Worm (Caenorhabditis elegans) whole organism, young adult: ENCODE measurements around the gene zyg-9.
"Not testable (repeated sequence)": the region's sequence is repeated elsewhere in the genome, so short reads cannot be mapped to it uniquely, and the experiment has no call there.

Experiments
- B0035.1 ChIP-seq: sonication (generic microtip); optimal IDR thresholded peaks from 2 replicates; lab custom pipeline; 2016; ENCODE audit warnings: missing genetic modification characterization, mild to moderate bottlenecking, missing compliant biosample characterization, missing genotype, missing genetic modification reagents
- B0336.3 ChIP-seq: fragments of 200-800 bp; sonication (Bioruptor generic); IDR thresholded peaks from 2 replicates; pipeline ENCODE4 v1.3.6; 2022; ENCODE audit warnings: missing genetic modification characterization, missing compliant biosample characterization
- F37B4.10 ChIP-seq: fragments of 200-800 bp; sonication (Bioruptor generic); IDR thresholded peaks from 2 replicates; pipeline ENCODE4 v1.3.6; 2022; ENCODE audit warnings: missing genetic modification characterization, missing compliant biosample characterization
- F39B2.1 ChIP-seq: fragments of 200-800 bp; sonication (Bioruptor generic); IDR thresholded peaks from 2 replicates; pipeline ENCODE4 v1.3.6; 2022; ENCODE audit warnings: missing genetic modification reagents, missing genetic modification characterization, missing compliant biosample characterization
- T07F8.4 ChIP-seq: sonication (generic microtip); optimal IDR thresholded peaks from 2 replicates; lab custom pipeline; 2016; ENCODE audit warnings: mild to moderate bottlenecking, missing genetic modification characterization, moderate library complexity, missing compliant biosample characterization
- T26A5.8 ChIP-seq: sonication (generic microtip); optimal IDR thresholded peaks from 2 replicates; lab custom pipeline; 2016; ENCODE audit warnings: missing genetic modification characterization, missing compliant biosample characterization
- Y53F4B.3 ChIP-seq: fragments of 200-800 bp; sonication (Bioruptor generic); IDR thresholded peaks from 2 replicates; pipeline ENCODE4 v1.3.6; 2022; ENCODE audit warnings: missing genetic modification reagents, missing genetic modification characterization, missing compliant biosample characterization
- Y67H2A.10 ChIP-seq: fragments of 200-800 bp; sonication (Bioruptor generic); conservative IDR thresholded peaks from 2 replicates; pipeline ENCODE4 v1.3.6; 2022; ENCODE audit warnings: missing genetic modification reagents, missing genetic modification characterization, missing compliant biosample characterization
- Y95B8A.8 ChIP-seq: fragments of 200-800 bp; sonication (Bioruptor generic); IDR thresholded peaks from 2 replicates; pipeline ENCODE4 v1.3.6; 2022; ENCODE audit warnings: missing genetic modification reagents, missing genetic modification characterization, missing compliant biosample characterization
- ama-1 ChIP-seq, 3 experiments: fragments of 150-350 bp in 1 of 3; sonication (generic microtip) in 2 of 3; optimal IDR thresholded peaks; 2 replicates each; lab custom pipeline; 2014 to 2018; ENCODE audit warnings: missing biosample characterization in 2 of 3, missing genetic modification characterization in 2 of 3, missing genetic modification reagents in 2 of 3
- aptf-2 ChIP-seq: fragments of 200-800 bp; sonication (Bioruptor generic); conservative IDR thresholded peaks from 2 replicates; pipeline ENCODE4 v1.3.6; 2022; ENCODE audit warnings: missing genetic modification reagents, missing genetic modification characterization, missing compliant biosample characterization
- aptf-3 ChIP-seq: fragments of 200-800 bp; sonication (Bioruptor generic); IDR thresholded peaks from 2 replicates; pipeline ENCODE4 v1.3.6; 2022; ENCODE audit warnings: missing genetic modification characterization, missing compliant biosample characterization
- attf-6 ChIP-seq: fragments of 200-800 bp; sonication (Bioruptor generic); IDR thresholded peaks from 2 replicates; pipeline ENCODE4 v1.3.6; 2022; ENCODE audit warnings: missing genetic modification reagents, missing genetic modification characterization, missing compliant biosample characterization
- cebp-1 ChIP-seq, 2 experiments: fragments of 200-800 bp in 1 of 2; sonication (Bioruptor generic) in 1 of 2; sonication (generic microtip) in 1 of 2; IDR thresholded peaks in 1 of 2; optimal IDR thresholded peaks in 1 of 2; 2 replicates each; pipeline versions ENCODE4 v1.3.6 to Lab custom; 2017 to 2022; ENCODE audit warnings: missing compliant biosample characterization in 2 of 2, missing genetic modification characterization in 2 of 2, mild to moderate bottlenecking in 1 of 2, missing genetic modification reagents in 1 of 2, moderate library complexity in 1 of 2
- ceh-100 ChIP-seq: fragments of 200-800 bp; sonication (Bioruptor generic); IDR thresholded peaks from 2 replicates; pipeline ENCODE4 v1.3.6; 2022; ENCODE audit warnings: missing genetic modification reagents, missing genetic modification characterization, missing compliant biosample characterization
- ceh-40 ChIP-seq: fragments of 200-800 bp; sonication (Bioruptor generic); IDR thresholded peaks from 2 replicates; pipeline ENCODE4 v1.3.6; 2022; ENCODE audit warnings: missing genetic modification characterization, missing compliant biosample characterization
- dox-1 ChIP-seq: fragments of 200-800 bp; sonication (Bioruptor generic); IDR thresholded peaks from 2 replicates; pipeline ENCODE4 v1.3.6; 2022; ENCODE audit warnings: missing genetic modification reagents, missing genetic modification characterization, missing compliant biosample characterization
- egrh-3 ChIP-seq: fragments of 200-800 bp; sonication (Bioruptor generic); IDR thresholded peaks from 2 replicates; pipeline ENCODE4 v1.3.6; 2022; ENCODE audit warnings: missing genetic modification reagents, missing genetic modification characterization, missing compliant biosample characterization
- ekl-4 ChIP-seq: fragments of 200-800 bp; sonication (Bioruptor generic); IDR thresholded peaks from 2 replicates; pipeline ENCODE4 v1.3.6; 2022; ENCODE audit warnings: missing genetic modification reagents, missing genetic modification characterization, missing compliant biosample characterization
- hmg-1.2 ChIP-seq: fragments of 200-800 bp; sonication (Bioruptor generic); IDR thresholded peaks from 2 replicates; pipeline ENCODE4 v1.3.6; 2022; ENCODE audit warnings: missing genetic modification reagents, missing genetic modification characterization, missing compliant biosample characterization
- hrde-1 ChIP-seq: sonication (generic microtip); optimal IDR thresholded peaks from 2 replicates; lab custom pipeline; 2016; ENCODE audit warnings: missing genetic modification characterization, mild to moderate bottlenecking, missing compliant biosample characterization, moderate library complexity, missing genotype, missing genetic modification reagents, borderline replicate concordance
- hsf-1 ChIP-seq: fragments of 200-800 bp; sonication (Bioruptor generic); IDR thresholded peaks from 2 replicates; pipeline ENCODE4 v1.3.6; 2022; ENCODE audit warnings: missing genetic modification reagents, missing genetic modification characterization, missing compliant biosample characterization
- lin-26 ChIP-seq: fragments of 200-800 bp; sonication (Bioruptor generic); IDR thresholded peaks from 2 replicates; pipeline ENCODE4 v1.3.6; 2022; ENCODE audit warnings: missing genetic modification reagents, missing genetic modification characterization, missing compliant biosample characterization
- lin-35 ChIP-seq, 3 experiments: fragments of 150-350 bp in 2 of 3; sonication (generic microtip) in 1 of 3; optimal IDR thresholded peaks; 2 replicates each; lab custom pipeline; 2014 to 2018; ENCODE audit warnings: missing biosample characterization in 3 of 3, missing genetic modification characterization in 3 of 3, missing genetic modification reagents in 3 of 3
- lin-54 ChIP-seq: fragments of 200-800 bp; sonication (Bioruptor generic); optimal IDR thresholded peaks from 2 replicates; lab custom pipeline; 2018; ENCODE audit warnings: mild to moderate bottlenecking, missing genetic modification characterization, missing compliant biosample characterization
- lsl-1 ChIP-seq: fragments of 200-800 bp; sonication (Bioruptor generic); optimal IDR thresholded peaks from 2 replicates; lab custom pipeline; 2018; ENCODE audit warnings: mild to moderate bottlenecking, missing genetic modification characterization, moderate library complexity, missing compliant biosample characterization
- madf-3 ChIP-seq: fragments of 200-800 bp; sonication (Bioruptor generic); IDR thresholded peaks from 2 replicates; pipeline ENCODE4 v1.3.6; 2022; ENCODE audit warnings: missing genetic modification reagents, missing genetic modification characterization, missing compliant biosample characterization
- madf-6 ChIP-seq: fragments of 200-800 bp; sonication (Bioruptor generic); IDR thresholded peaks from 2 replicates; pipeline ENCODE4 v1.3.6; 2022; ENCODE audit warnings: missing genetic modification reagents, missing genetic modification characterization, missing compliant biosample characterization
- madf-8 ChIP-seq: fragments of 200-800 bp; sonication (Bioruptor generic); conservative IDR thresholded peaks from 2 replicates; pipeline ENCODE4 v1.3.6; 2022; ENCODE audit warnings: missing genetic modification reagents, missing genetic modification characterization, missing compliant biosample characterization
- pha-4 ChIP-seq: fragments of 150-350 bp; sonication (generic microtip); optimal IDR thresholded peaks from 2 replicates; lab custom pipeline; 2014; ENCODE audit warnings: missing biosample characterization, missing genetic modification reagents, missing genetic modification characterization
- rcor-1 ChIP-seq: fragments of 200-800 bp; sonication (Bioruptor generic); IDR thresholded peaks from 2 replicates; pipeline ENCODE4 v1.3.6; 2022; ENCODE audit warnings: missing genetic modification reagents, missing genetic modification characterization, missing compliant biosample characterization
- rec-8 ChIP-seq, 2 experiments: sonication (generic microtip); optimal IDR thresholded peaks; 2 replicates each; lab custom pipeline; 2016; ENCODE audit warnings: mild to moderate bottlenecking in 2 of 2, missing genetic modification characterization in 2 of 2, missing genetic modification reagents in 2 of 2, missing genotype in 2 of 2, missing biosample characterization in 1 of 2, missing compliant biosample characterization in 1 of 2, moderate library complexity in 1 of 2
- rpc-1 ChIP-seq, 2 experiments: fragments of 150-350 bp in 1 of 2; sonication (generic microtip) in 1 of 2; optimal IDR thresholded peaks; 2 replicates each; lab custom pipeline; 2014 to 2018; ENCODE audit warnings: missing biosample characterization in 1 of 2, missing genetic modification characterization in 1 of 2, missing genetic modification reagents in 1 of 2, missing genotype in 1 of 2
- snpc-1.3 ChIP-seq: sonication (generic microtip); optimal IDR thresholded peaks from 2 replicates; lab custom pipeline; 2017; ENCODE audit warnings: missing genetic modification characterization, mild to moderate bottlenecking, missing compliant biosample characterization, antibody characterized with exemption, moderate library complexity, missing genotype, missing genetic modification reagents; ENCODE audit not compliant: insufficient read depth
- snpc-3.4 ChIP-seq: sonication (generic microtip); optimal IDR thresholded peaks from 2 replicates; lab custom pipeline; 2017; ENCODE audit warnings: missing genetic modification characterization, mild to moderate bottlenecking, missing compliant biosample characterization, antibody characterized with exemption, moderate library complexity, missing genotype, missing genetic modification reagents
- snpc-4 ChIP-seq, 5 experiments: fragments of 150-350 bp in 1 of 5; sonication (generic microtip) in 4 of 5; optimal IDR thresholded peaks; 2 replicates each; lab custom pipeline; 2014 to 2018; ENCODE audit warnings: missing genetic modification characterization in 5 of 5, missing biosample characterization in 3 of 5, antibody characterized with exemption in 2 of 5, mild to moderate bottlenecking in 2 of 5, missing compliant biosample characterization in 2 of 5, missing genotype in 2 of 5, moderate library complexity in 2 of 5, missing genetic modification reagents in 1 of 5
- tbx-9 ChIP-seq: sonication (generic microtip); optimal IDR thresholded peaks from 2 replicates; lab custom pipeline; 2016; ENCODE audit warnings: borderline replicate concordance, missing genetic modification characterization, inconsistent platforms, missing compliant biosample characterization
- xnd-1 ChIP-seq: sonication (generic microtip); optimal IDR thresholded peaks from 2 replicates; lab custom pipeline; 2016; ENCODE audit warnings: missing genotype, missing genetic modification reagents, missing genetic modification characterization, missing compliant biosample characterization
- ztf-25 ChIP-seq: fragments of 200-800 bp; sonication (Bioruptor generic); IDR thresholded peaks from 2 replicates; pipeline ENCODE4 v1.3.6; 2022; ENCODE audit warnings: missing genetic modification reagents, missing genetic modification characterization, missing compliant biosample characterization
- ztf-6 ChIP-seq: fragments of 200-800 bp; sonication (Bioruptor generic); IDR thresholded peaks from 2 replicates; pipeline ENCODE4 v1.3.6; 2022; ENCODE audit warnings: missing genetic modification reagents, missing genetic modification characterization, missing compliant biosample characterization

The zyg-9 gene

ce11 chrII:8459832-8460566 is 2.4 kb downstream of the zyg-9 start:
- peak; percentile 3 for TF ChIP-seq rpc-1 (optimal IDR thresholded peaks at IDR 0.05; lab: Kevin White, UChicago)
- not testable (repeated sequence) for TF ChIP-seq rpc-1 (tag; optimal IDR thresholded peaks at IDR 0.05; lab: Kevin White, UChicago)
- peak; percentile 18; the same call in 1 of the 2 replicates for TF ChIP-seq rcor-1 (GFP tag; lab: Robert Waterston, UW)
- TF ChIP-seq aptf-3 (GFP tag; lab: Robert Waterston, UW) = peak; percentile 79; the same call in 1 of the 2 replicates
- TF ChIP-seq madf-3 (GFP tag; lab: Robert Waterston, UW) = peak; percentile 68; the same call in 1 of the 2 replicates
- TF ChIP-seq madf-6 = peak; percentile 27
- TF ChIP-seq hsf-1 (GFP tag; lab: Robert Waterston, UW) = peak; percentile 97
- TF ChIP-seq dox-1 (GFP tag; lab: Robert Waterston, UW) = peak; percentile 68
- peak; percentile 51 for TF ChIP-seq egrh-3 (GFP tag; lab: Robert Waterston, UW)
- TF ChIP-seq ceh-40 (GFP tag; lab: Robert Waterston, UW) = 0 out of 2 replicates have a peak, but pooled peaks have one; percentile 33

ce11 chrII:8464448-8464898 is 6.9 kb downstream of the zyg-9 start, which contains the start of gene fars-3:
Gene fars-3 (plus strand): TSS chrII:8464848.
- TF ChIP-seq rec-8 (tag; optimal IDR thresholded peaks at IDR 0.05; lab: Kevin White, UChicago) = no peak
- peak; percentile 46 for TF ChIP-seq B0035.1
- TF ChIP-seq Y53F4B.3 (GFP tag; lab: Robert Waterston, UW) = no peak
- peak in 1 of 3 experiments; percentile 49 for TF ChIP-seq lin-35 (GFP tag; optimal IDR thresholded peaks at IDR 0.05; lab: Kevin White, UChicago)
- 0 out of 2 replicates have a peak, but pooled peaks have one; percentile 35 for TF ChIP-seq lin-26
- TF ChIP-seq cebp-1 (GFP tag; IDR thresholded peaks at IDR 0.05; lab: Robert Waterston, UW) = no peak
- peak; percentile 55 for TF ChIP-seq cebp-1 (tag; optimal IDR thresholded peaks at IDR 0.05; lab: Kevin White, UChicago)
- TF ChIP-seq tbx-9 (tag; lab: Kevin White, UChicago) = no peak
- no peak for TF ChIP-seq T07F8.4 (tag; lab: Kevin White, UChicago)
- TF ChIP-seq ztf-25 = peak; percentile 34; the same call in 1 of the 2 replicates
- peak; percentile 72; the same call in 1 of the 2 replicates for TF ChIP-seq ekl-4
- peak; percentile 23; the same call in 1 of the 2 replicates for TF ChIP-seq Y95B8A.8 (GFP tag; lab: Robert Waterston, UW)
- peak; percentile 14 for TF ChIP-seq snpc-4 (GFP tag; optimal IDR thresholded peaks at IDR 0.05; lab: Kevin White, UChicago)
- TF ChIP-seq snpc-4 (tag; optimal IDR thresholded peaks at IDR 0.05; lab: Kevin White, UChicago) = peak in 1 of 4 experiments; percentile 41
- TF ChIP-seq ztf-6 = 0 out of 2 replicates have a peak, but pooled peaks have one; percentile 6
- no peak for TF ChIP-seq F37B4.10 (GFP tag; lab: Robert Waterston, UW)
- TF ChIP-seq madf-3 (GFP tag; lab: Robert Waterston, UW) = 0 out of 2 replicates have a peak, but pooled peaks have one; percentile 69
- TF ChIP-seq B0336.3 (GFP tag; lab: Robert Waterston, UW) = peak; percentile 42; the same call in 1 of the 2 replicates
- peak; percentile 39; the same call in 1 of the 2 replicates for TF ChIP-seq F39B2.1 (GFP tag; lab: Robert Waterston, UW)
- TF ChIP-seq hsf-1 (GFP tag; lab: Robert Waterston, UW) = peak; percentile 81
- no peak for TF ChIP-seq snpc-1.3 (tag; lab: Kevin White, UChicago)
- no peak for TF ChIP-seq ceh-100 (GFP tag; lab: Robert Waterston, UW)
- TF ChIP-seq pha-4 (tag; lab: Kevin White, UChicago) = no peak
- TF ChIP-seq snpc-3.4 = peak; percentile 57
- TF ChIP-seq madf-6 = peak; percentile 57
- peak; percentile 0 for TF ChIP-seq T26A5.8 (tag; lab: Kevin White, UChicago)
- TF ChIP-seq attf-6 (GFP tag; lab: Robert Waterston, UW) = peak; percentile 60; the same call in 1 of the 2 replicates
- TF ChIP-seq madf-8 (GFP tag; lab: Robert Waterston, UW) = peak; percentile 15; the same call in 1 of the 2 replicates
- no peak for TF ChIP-seq ama-1 (optimal IDR thresholded peaks at IDR 0.05; lab: Kevin White, UChicago)
- peak; percentile 16 to 68 for TF ChIP-seq ama-1 (GFP tag; optimal IDR thresholded peaks at IDR 0.05; lab: Kevin White, UChicago)
- 0 out of 2 replicates have a peak, but pooled peaks have one; percentile 14 for TF ChIP-seq aptf-2
- TF ChIP-seq hrde-1 (tag; lab: Kevin White, UChicago) = peak; percentile 71
- peak; percentile 41 for TF ChIP-seq hmg-1.2 (GFP tag; lab: Robert Waterston, UW)
- TF ChIP-seq xnd-1 (tag; lab: Kevin White, UChicago) = no peak
- TF ChIP-seq lsl-1 = peak; percentile 2
- 0 out of 2 replicates have a peak, but pooled peaks have one; percentile 32 for TF ChIP-seq Y67H2A.10 (GFP tag; lab: Robert Waterston, UW)
- peak; percentile 61 for TF ChIP-seq lin-54 (GFP tag; lab: Kevin White, UChicago)
